Worm (Caenorhabditis elegans): ENCODE data around the gene srw-20.

srw-20 gene

DNA sequence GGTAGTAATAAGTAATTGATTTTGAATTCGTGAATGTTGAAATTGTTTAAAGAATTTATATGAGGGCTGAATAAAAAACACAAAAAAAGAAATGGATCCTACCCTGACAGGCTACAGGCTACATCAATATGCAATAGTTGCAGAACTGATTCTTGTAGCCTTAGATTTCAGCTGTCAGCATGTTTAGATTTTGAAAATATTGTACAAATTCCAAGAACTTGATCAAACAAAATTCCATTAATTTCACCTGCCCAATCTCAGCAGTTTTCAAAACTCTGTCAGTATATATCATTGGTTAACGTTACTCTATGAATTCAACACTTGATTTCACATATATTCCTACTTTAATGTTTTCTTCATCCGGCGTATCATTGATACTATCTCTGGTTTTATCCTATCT is 49.3 kb downstream of the srw-20 start:
- TF ChIP-seq ceh-31 (tag; optimal IDR thresholded peaks at IDR 0.05) (no peak), ceh-2 (tag; optimal IDR thresholded peaks at IDR 0.05) (no peak)
